Fruit fly (Drosophila melanogaster): ENCODE data around the gene CG7655.

CG7655 gene

dm6 chr3R:17667987-17668386 lies 14.5 kb upstream of the CG7655 start (continued):
- TF ChIP-seq CG12219 (GFP tag; optimal IDR thresholded peaks at IDR 0.05) (no peak), Hr3 (GFP tag; optimal IDR thresholded peaks at IDR 0.05) (no peak), h (optimal IDR thresholded peaks at IDR 0.05) (no peak), CG14860 (GFP tag; IDR thresholded peaks at IDR 0.05; ENCODE audit: partially characterized antibody) (0 out of 3 replicates have a peak, but pooled peaks have one; percentile 40), CG14441 (GFP tag; IDR thresholded peaks at IDR 0.05) (no peak), CG7963 (GFP tag; IDR thresholded peaks at IDR 0.05; ENCODE audit: partially characterized antibody) (0 out of 3 replicates have a peak, but pooled peaks have one; percentile 40), psq (GFP tag; optimal IDR thresholded peaks at IDR 0.05) (no peak), HLH54F (GFP tag; optimal IDR thresholded peaks at IDR 0.05) (no peak), emc (GFP tag; optimal IDR thresholded peaks at IDR 0.05) (no peak), sr (GFP tag; IDR thresholded peaks at IDR 0.05) (peak; percentile 49; the same call in 2 of the 3 replicates), Ptx1 (GFP tag; IDR thresholded peaks at IDR 0.05) (no peak), CG18262 (tag; optimal IDR thresholded peaks at IDR 0.05) (no peak), amos (GFP tag; IDR thresholded peaks at IDR 0.05; ENCODE audit: partially characterized antibody) (peak; percentile 48; the same call in 1 of the 2 replicates), trh (GFP tag; optimal IDR thresholded peaks at IDR 0.05) (no peak), CG18764 (GFP tag; optimal IDR thresholded peaks at IDR 0.05) (no peak), exex (tag; optimal IDR thresholded peaks at IDR 0.05) (peak; percentile 26), Opbp (GFP tag; IDR thresholded peaks at IDR 0.05; ENCODE audit: partially characterized antibody) (peak; percentile 26; the same call in 1 of the 3 replicates), Bdp1 (GFP tag; optimal IDR thresholded peaks at IDR 0.05) (peak; percentile 95), CG6689 (GFP tag; IDR thresholded peaks at IDR 0.05) (no peak), gsb-n (tag; optimal IDR thresholded peaks at IDR 0.05) (no peak), zen2 (GFP tag; IDR thresholded peaks at IDR 0.05; ENCODE audit: partially characterized antibody) (0 out of 3 replicates have a peak, but pooled peaks have one; percentile 8), Sox102F (GFP tag; optimal IDR thresholded peaks at IDR 0.05) (no peak), CG1647 (GFP tag; optimal IDR thresholded peaks at IDR 0.05) (no peak), dan (GFP tag; IDR thresholded peaks at IDR 0.05) (no peak), Mad (GFP tag; optimal IDR thresholded peaks at IDR 0.05) (no peak)

dm6 chr3R:17670202-17670856 lies 12.1 kb upstream of the CG7655 start:
- no peak for TF ChIP-seq cas (GFP tag; IDR thresholded peaks at IDR 0.05)
- TF ChIP-seq kah (GFP tag; optimal IDR thresholded peaks at IDR 0.05): no peak
- TF ChIP-seq CG43689 (GFP tag; IDR thresholded peaks at IDR 0.05): no peak
- TF ChIP-seq Med (GFP tag): peak; percentile 80
- no peak for TF ChIP-seq mld (GFP tag; IDR thresholded peaks at IDR 0.05; ENCODE audit: partially characterized antibody)
- TF ChIP-seq kay (GFP tag; optimal IDR thresholded peaks at IDR 0.05): peak; percentile 78
- TF ChIP-seq NFAT (GFP tag; IDR thresholded peaks at IDR 0.05): no peak
- TF ChIP-seq slou (GFP tag; optimal IDR thresholded peaks at IDR 0.05): no peak
- no peak for TF ChIP-seq CG9932 (GFP tag; IDR thresholded peaks at IDR 0.05)
- no peak for TF ChIP-seq lola (GFP tag; optimal IDR thresholded peaks at IDR 0.05)
- TF ChIP-seq CG17912 (GFP tag; optimal IDR thresholded peaks at IDR 0.05): no peak
- TF ChIP-seq CG2120 (GFP tag; optimal IDR thresholded peaks at IDR 0.05): peak; percentile 17
- TF ChIP-seq CG16813 (GFP tag; IDR thresholded peaks at IDR 0.05; ENCODE audit: partially characterized antibody): peak; percentile 42; the same call in 2 of the 3 replicates
- no peak for TF ChIP-seq Dip3 (GFP tag; optimal IDR thresholded peaks at IDR 0.05)
- TF ChIP-seq CG11456 (GFP tag; IDR thresholded peaks at IDR 0.05): no peak
- TF ChIP-seq CG13287 (GFP tag; IDR thresholded peaks at IDR 0.05; ENCODE audit: partially characterized antibody): no peak
- TF ChIP-seq CG15073 (GFP tag; optimal IDR thresholded peaks at IDR 0.05): no peak
- no peak for TF ChIP-seq CG17829 (tag; optimal IDR thresholded peaks at IDR 0.05)
- no peak for TF ChIP-seq Trl (optimal IDR thresholded peaks at IDR 0.05)
- no peak for TF ChIP-seq Trl (GFP tag; optimal IDR thresholded peaks at IDR 0.05)
- TF ChIP-seq cg (GFP tag; optimal IDR thresholded peaks at IDR 0.05): no peak
- peak; percentile 51; the same call in 1 of the 2 replicates for TF ChIP-seq Bgb (GFP tag; IDR thresholded peaks at IDR 0.05; ENCODE audit: partially characterized antibody)
- TF ChIP-seq CG15514 (GFP tag; optimal IDR thresholded peaks at IDR 0.05): no peak
- TF ChIP-seq CG11085 (GFP tag; IDR thresholded peaks at IDR 0.05): no peak
- TF ChIP-seq nerfin-1 (tag; optimal IDR thresholded peaks at IDR 0.05): peak; percentile 16
- TF ChIP-seq Lpt (GFP tag; optimal IDR thresholded peaks at IDR 0.05): no peak
